Fruit fly (Drosophila melanogaster): ENCODE data around the gene Arts.

The Arts gene

DNA sequence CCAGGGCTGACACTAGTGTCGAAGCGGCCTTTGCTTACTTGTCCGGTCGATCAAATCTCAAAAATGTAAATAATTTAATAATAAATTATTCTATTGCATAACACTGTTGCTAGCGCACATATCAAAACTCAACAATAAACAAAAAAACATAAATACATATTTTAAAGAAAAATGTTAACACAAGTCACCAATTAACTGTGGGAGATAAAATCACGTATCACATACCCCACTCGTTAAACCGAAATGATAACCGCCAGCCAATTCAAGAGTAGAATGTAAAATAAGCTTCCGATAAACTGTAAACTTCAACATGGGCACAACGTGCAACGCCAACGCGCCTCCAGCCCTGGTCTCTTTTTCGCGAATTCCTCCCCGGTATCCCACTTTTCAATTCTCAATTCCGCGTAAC is at the start of gene Arts:
Arts (plus strand) TSS at position 116 of the 409 bp plus-strand sequence.
- TF ChIP-seq ovo (GFP tag; optimal IDR thresholded peaks at IDR 0.05) (peak; percentile 17), Crg-1 (GFP tag; optimal IDR thresholded peaks at IDR 0.05) (peak; percentile 22), Mnt (GFP tag; optimal IDR thresholded peaks at IDR 0.05) (peak; percentile 77), Hr96 (GFP tag; optimal IDR thresholded peaks at IDR 0.05) (peak; percentile 12), bab1 (GFP tag; optimal IDR thresholded peaks at IDR 0.05) (peak; percentile 27), toe (GFP tag; optimal IDR thresholded peaks at IDR 0.05) (peak; percentile 51), CG33017 (tag; optimal IDR thresholded peaks at IDR 0.05) (no peak), CG1620 (GFP tag; optimal IDR thresholded peaks at IDR 0.05) (peak; percentile 0), CG7101 (tag; optimal IDR thresholded peaks at IDR 0.05) (peak; percentile 38), cnc (optimal IDR thresholded peaks at IDR 0.05) (no peak), pad (GFP tag; optimal IDR thresholded peaks at IDR 0.05) (peak; percentile 28), CG12768 (GFP tag; optimal IDR thresholded peaks at IDR 0.05) (no peak), CG5204 (GFP tag; optimal IDR thresholded peaks at IDR 0.05) (peak; percentile 48), Clk (GFP tag; optimal IDR thresholded peaks at IDR 0.05) (no peak), cic (GFP tag; optimal IDR thresholded peaks at IDR 0.05) (no peak), CG11617 (GFP tag; optimal IDR thresholded peaks at IDR 0.05) (peak; percentile 67), kay (GFP tag; ENCODE audit: borderline replicate concordance) (no peak), tj (GFP tag; optimal IDR thresholded peaks at IDR 0.05) (peak; percentile 26), CG14711 (tag; optimal IDR thresholded peaks at IDR 0.05) (peak; percentile 30), CG7045 (GFP tag; optimal IDR thresholded peaks at IDR 0.05) (peak; percentile 29)

DNA sequence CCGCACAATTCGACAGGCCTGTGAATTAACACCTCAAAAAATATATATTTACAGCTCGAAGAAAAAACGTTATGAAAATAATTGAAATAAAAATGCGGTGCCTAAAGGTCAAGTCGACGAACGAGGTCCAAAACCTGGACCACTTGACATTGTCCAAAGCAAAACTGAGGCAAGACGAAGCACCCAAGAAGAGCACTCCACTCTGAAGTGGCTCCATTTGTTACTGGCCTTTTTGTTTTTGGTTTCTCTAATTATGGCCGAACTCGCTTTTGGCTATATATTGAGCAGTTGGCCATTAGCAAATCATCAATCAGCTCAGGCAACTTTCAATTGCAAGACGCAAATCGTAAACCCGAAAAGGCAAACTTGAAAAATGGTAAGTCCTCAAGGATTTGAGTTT is 46.1 kb upstream of the Arts start, which contains the start of gene CG4229:
CG4229 (plus strand) TSS at position 301 of the 400 bp plus-strand sequence.
- TF ChIP-seq Hr96 (GFP tag; optimal IDR thresholded peaks at IDR 0.05) (no peak), CG7101 (tag; optimal IDR thresholded peaks at IDR 0.05) (no peak), Clk (GFP tag; optimal IDR thresholded peaks at IDR 0.05) (no peak), CG14711 (tag; optimal IDR thresholded peaks at IDR 0.05) (no peak), pad (GFP tag; optimal IDR thresholded peaks at IDR 0.05) (no peak), cnc (optimal IDR thresholded peaks at IDR 0.05) (no peak), CG33017 (tag; optimal IDR thresholded peaks at IDR 0.05) (no peak), CG5204 (GFP tag; optimal IDR thresholded peaks at IDR 0.05) (no peak), ovo (GFP tag; optimal IDR thresholded peaks at IDR 0.05) (no peak), CG7045 (GFP tag; optimal IDR thresholded peaks at IDR 0.05) (no peak), kay (GFP tag; ENCODE audit: borderline replicate concordance) (no peak), tj (GFP tag; optimal IDR thresholded peaks at IDR 0.05) (no peak), CG12768 (GFP tag; optimal IDR thresholded peaks at IDR 0.05) (no peak), CG1620 (GFP tag; optimal IDR thresholded peaks at IDR 0.05) (no peak), toe (GFP tag; optimal IDR thresholded peaks at IDR 0.05) (no peak), CG11617 (GFP tag; optimal IDR thresholded peaks at IDR 0.05) (no peak), Mnt (GFP tag; optimal IDR thresholded peaks at IDR 0.05) (no peak), Crg-1 (GFP tag; optimal IDR thresholded peaks at IDR 0.05) (no peak), cic (GFP tag; optimal IDR thresholded peaks at IDR 0.05) (no peak)

DNA sequence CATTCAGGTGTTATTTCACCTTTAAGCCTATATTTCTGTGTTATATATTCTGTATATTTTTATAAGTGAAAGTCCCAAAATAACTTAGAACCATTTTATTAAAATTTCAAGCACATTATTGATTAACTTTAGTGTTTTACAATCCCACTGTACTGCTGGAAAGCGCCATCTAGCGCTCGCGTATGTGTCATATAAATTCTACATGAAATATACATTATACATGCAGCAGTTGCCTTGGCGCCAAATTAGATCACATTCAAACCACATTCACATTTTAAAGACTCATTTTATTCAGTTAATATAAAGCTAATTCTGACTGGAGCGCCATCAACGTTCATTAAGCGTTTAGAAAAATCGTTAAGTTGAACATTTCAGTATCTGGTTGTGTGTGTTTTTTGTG is 39.3 kb upstream of the Arts start:
- no peak for TF ChIP-seq Clk (GFP tag; optimal IDR thresholded peaks at IDR 0.05)
- TF ChIP-seq tj (GFP tag; optimal IDR thresholded peaks at IDR 0.05), result no peak
- no peak for TF ChIP-seq CG33017 (tag; optimal IDR thresholded peaks at IDR 0.05)
- no peak for TF ChIP-seq ovo (GFP tag; optimal IDR thresholded peaks at IDR 0.05)
- no peak for TF ChIP-seq pad (GFP tag; optimal IDR thresholded peaks at IDR 0.05)
- no peak for TF ChIP-seq kay (GFP tag; ENCODE audit: borderline replicate concordance)
- no peak for TF ChIP-seq CG7101 (tag; optimal IDR thresholded peaks at IDR 0.05)
- no peak for TF ChIP-seq cic (GFP tag; optimal IDR thresholded peaks at IDR 0.05)
- TF ChIP-seq Hr96 (GFP tag; optimal IDR thresholded peaks at IDR 0.05), result no peak
- TF ChIP-seq toe (GFP tag; optimal IDR thresholded peaks at IDR 0.05), result no peak
- TF ChIP-seq Crg-1 (GFP tag; optimal IDR thresholded peaks at IDR 0.05), result no peak
- no peak for TF ChIP-seq bab1 (GFP tag; optimal IDR thresholded peaks at IDR 0.05)
- no peak for TF ChIP-seq Mnt (GFP tag; optimal IDR thresholded peaks at IDR 0.05)
- no peak for TF ChIP-seq CG7045 (GFP tag; optimal IDR thresholded peaks at IDR 0.05)
- TF ChIP-seq CG11617 (GFP tag; optimal IDR thresholded peaks at IDR 0.05), result no peak
- TF ChIP-seq CG12768 (GFP tag; optimal IDR thresholded peaks at IDR 0.05), result no peak
- TF ChIP-seq CG1620 (GFP tag; optimal IDR thresholded peaks at IDR 0.05), result no peak

DNA sequence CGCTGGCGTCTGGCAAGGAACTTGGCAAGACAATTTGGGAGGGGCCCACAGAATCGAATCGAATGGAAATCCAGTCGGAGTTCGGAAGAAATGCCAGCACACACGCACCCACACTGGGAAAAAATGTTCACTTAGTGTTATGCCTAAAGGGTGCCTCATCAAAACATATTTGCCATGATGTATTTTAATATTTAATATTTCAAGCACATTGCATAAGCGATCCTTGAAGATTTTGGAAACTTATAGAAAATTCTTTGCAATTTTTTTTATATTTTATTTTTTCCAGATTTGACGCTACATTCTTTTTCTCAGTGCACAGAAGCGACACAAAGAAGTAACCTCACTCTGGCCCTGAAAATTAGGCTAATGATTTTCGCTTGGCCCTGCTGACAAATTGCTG is 36.6 kb upstream of the Arts start:
- TF ChIP-seq CG7045 (GFP tag; optimal IDR thresholded peaks at IDR 0.05), result no peak
- no peak for TF ChIP-seq CG14711 (tag; optimal IDR thresholded peaks at IDR 0.05)
- no peak for TF ChIP-seq Crg-1 (GFP tag; optimal IDR thresholded peaks at IDR 0.05)
- no peak for TF ChIP-seq Mnt (GFP tag; optimal IDR thresholded peaks at IDR 0.05)

DNA sequence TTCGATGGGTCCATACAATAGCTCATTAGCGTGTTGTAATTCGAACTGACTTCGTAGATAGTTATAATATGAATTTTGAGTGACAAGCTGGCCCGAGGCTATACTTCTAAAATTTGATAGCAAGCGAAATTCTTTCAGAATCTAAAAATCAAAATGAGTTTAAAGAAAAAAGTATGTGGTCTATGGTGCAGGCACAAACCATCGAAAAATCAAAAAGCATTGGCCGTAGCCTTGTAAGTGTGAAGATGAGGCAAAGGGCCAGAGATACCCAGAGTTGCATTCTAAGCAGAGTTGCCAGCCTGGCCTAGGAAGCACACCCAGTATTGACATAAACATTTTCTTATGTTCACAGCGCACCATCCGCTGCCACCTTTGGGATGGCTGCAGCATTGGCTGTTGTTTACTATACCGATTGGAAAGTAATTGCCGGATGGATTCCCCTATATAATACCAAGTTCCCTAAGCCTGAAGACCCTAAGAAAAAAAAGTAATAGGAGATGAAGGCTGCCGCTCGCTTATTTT is 35.9 kb upstream of the Arts start, which contains the start of gene UQCR-6.4L:
UQCR-6.4L (plus strand) TSS at position 51 of the 522 bp plus-strand sequence.
- TF ChIP-seq Crg-1 (GFP tag; optimal IDR thresholded peaks at IDR 0.05), result no peak
- TF ChIP-seq Mnt (GFP tag; optimal IDR thresholded peaks at IDR 0.05), result no peak
- no peak for TF ChIP-seq tj (GFP tag; optimal IDR thresholded peaks at IDR 0.05)
- no peak for TF ChIP-seq CG7045 (GFP tag; optimal IDR thresholded peaks at IDR 0.05)

DNA sequence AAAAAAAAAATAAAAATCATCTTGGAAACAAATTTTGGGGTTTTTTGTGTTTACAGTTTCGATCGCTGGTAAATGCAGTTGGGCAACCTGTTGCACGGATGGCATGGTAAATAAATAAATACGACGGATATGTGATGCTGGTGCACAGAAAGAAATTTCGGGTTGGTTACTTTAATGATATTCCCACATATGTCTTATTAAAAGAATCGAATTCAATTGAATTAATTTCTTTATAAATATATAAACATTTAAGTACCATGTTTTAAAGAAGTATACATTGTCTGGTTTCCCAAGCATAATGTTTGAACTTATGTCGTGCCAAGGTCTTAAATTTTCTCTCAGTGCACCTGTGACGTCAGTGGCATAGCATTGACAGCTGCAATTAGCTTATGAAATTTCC is 35.2 kb upstream of the Arts start:
- TF ChIP-seq cic (GFP tag; optimal IDR thresholded peaks at IDR 0.05), result no peak
- TF ChIP-seq toe (GFP tag; optimal IDR thresholded peaks at IDR 0.05), result no peak
- TF ChIP-seq pad (GFP tag; optimal IDR thresholded peaks at IDR 0.05), result no peak
- TF ChIP-seq Crg-1 (GFP tag; optimal IDR thresholded peaks at IDR 0.05), result no peak
- no peak for TF ChIP-seq CG1620 (GFP tag; optimal IDR thresholded peaks at IDR 0.05)
- TF ChIP-seq tj (GFP tag; optimal IDR thresholded peaks at IDR 0.05), result no peak
- no peak for TF ChIP-seq cnc (optimal IDR thresholded peaks at IDR 0.05)
- no peak for TF ChIP-seq Mnt (GFP tag; optimal IDR thresholded peaks at IDR 0.05)
- TF ChIP-seq bab1 (GFP tag; optimal IDR thresholded peaks at IDR 0.05), result no peak
- TF ChIP-seq ovo (GFP tag; optimal IDR thresholded peaks at IDR 0.05), result no peak
- no peak for TF ChIP-seq CG14711 (tag; optimal IDR thresholded peaks at IDR 0.05)
- no peak for TF ChIP-seq CG12768 (GFP tag; optimal IDR thresholded peaks at IDR 0.05)
- no peak for TF ChIP-seq CG7101 (tag; optimal IDR thresholded peaks at IDR 0.05)
- no peak for TF ChIP-seq CG5204 (GFP tag; optimal IDR thresholded peaks at IDR 0.05)
- TF ChIP-seq CG7045 (GFP tag; optimal IDR thresholded peaks at IDR 0.05), result no peak
